Worm (Caenorhabditis elegans): Measurements from ENCODE around the gene T12A7.10.

The T12A7.10 gene

ce11 chrIV:11796818-11797217, 41.9 kb upstream of the T12A7.10 start:
- TF ChIP-seq mxl-1 (tag; optimal IDR thresholded peaks at IDR 0.05) (no peak), lin-54 (GFP tag; optimal IDR thresholded peaks at IDR 0.05) (no peak), F52B5.7 (tag; optimal IDR thresholded peaks at IDR 0.05) (no peak), aptf-2 (GFP tag; conservative IDR thresholded peaks at IDR 0.05) (no peak), tbx-9 (tag; optimal IDR thresholded peaks at IDR 0.05; ENCODE audit: borderline replicate concordance) (no peak), F57A8.1 (GFP tag; optimal IDR thresholded peaks at IDR 0.05) (no peak), pbrm-1 (GFP tag; IDR thresholded peaks at IDR 0.05) (no peak)

ce11 chrIV:11795964-11796363, 41.1 kb upstream of the T12A7.10 start:
- no peak for TF ChIP-seq nhr-27 (tag; optimal IDR thresholded peaks at IDR 0.05)
- TF ChIP-seq F23B12.7 (tag; optimal IDR thresholded peaks at IDR 0.05; ENCODE audit: insufficient read depth), result no peak
- TF ChIP-seq ztf-25 (GFP tag; IDR thresholded peaks at IDR 0.05), result no peak
- TF ChIP-seq T07F8.4 (tag; optimal IDR thresholded peaks at IDR 0.05), result no peak
- TF ChIP-seq hmg-1.2 (GFP tag; IDR thresholded peaks at IDR 0.05), result no peak
- no peak for TF ChIP-seq him-1 (tag; optimal IDR thresholded peaks at IDR 0.05)
- no peak for TF ChIP-seq mel-28 (tag; optimal IDR thresholded peaks at IDR 0.05; ENCODE audit: borderline replicate concordance)
- no peak for TF ChIP-seq C06A6.2 (GFP tag; conservative IDR thresholded peaks at IDR 0.05)
- no peak for TF ChIP-seq F33H1.4 (GFP tag; IDR thresholded peaks at IDR 0.05)
- no peak for TF ChIP-seq Y95B8A.8 (GFP tag; IDR thresholded peaks at IDR 0.05)

ce11 chrIV:11793170-11793569, 38.3 kb upstream of the T12A7.10 start:
- TF ChIP-seq lsy-27 (tag; optimal IDR thresholded peaks at IDR 0.05; ENCODE audit: borderline replicate concordance, insufficient read depth) (no peak), K12H6.12 (tag; optimal IDR thresholded peaks at IDR 0.05) (peak; percentile 27)

- TF ChIP-seq lin-26 (GFP tag; IDR thresholded peaks at IDR 0.05) (no peak), rpc-1 (optimal IDR thresholded peaks at IDR 0.05) (no peak), rpc-1 (tag; optimal IDR thresholded peaks at IDR 0.05) (no peak), ztf-18 (tag; optimal IDR thresholded peaks at IDR 0.05) (no peak), nhr-90 (tag; optimal IDR thresholded peaks at IDR 0.05) (no peak), cebp-1 (GFP tag; IDR thresholded peaks at IDR 0.05) (no peak), cebp-1 (tag; optimal IDR thresholded peaks at IDR 0.05) (no peak), madf-8 (GFP tag; conservative IDR thresholded peaks at IDR 0.05) (no peak)
Measured at ce11 chrIV:11792495-11792894, 37.6 kb upstream of the T12A7.10 start, which contains the start of gene H01G02.3. Gene H01G02.3, minus strand, starts transcription at chrIV:11792595.

ce11 chrIV:11788383-11788963, 33.6 kb upstream of the T12A7.10 start:
- TF ChIP-seq atf-7 (tag; optimal IDR thresholded peaks at IDR 0.05), result no peak
- TF ChIP-seq rec-8 (tag; optimal IDR thresholded peaks at IDR 0.05), result no peak
- no peak for TF ChIP-seq C06A6.2 (GFP tag; conservative IDR thresholded peaks at IDR 0.05)
- TF ChIP-seq nhr-90 (tag; optimal IDR thresholded peaks at IDR 0.05), result no peak
- no peak for TF ChIP-seq Y79H2A.3 (GFP tag; conservative IDR thresholded peaks at IDR 0.05)

ce11 chrIV:11787793-11788192, 32.9 kb upstream of the T12A7.10 start:
- TF ChIP-seq C06A6.2 (GFP tag; conservative IDR thresholded peaks at IDR 0.05) (no peak), egl-18 (GFP tag; IDR thresholded peaks at IDR 0.05) (no peak), sptf-2 (GFP tag; optimal IDR thresholded peaks at IDR 0.05) (no peak), bed-1 (GFP tag; IDR thresholded peaks at IDR 0.05) (no peak)
